Fruit fly (Drosophila melanogaster) whole organism, embryonic: ENCODE results near the gene CG10165.

Experiments used
- Antp ChIP-seq: fragments of 200-800 bp; sonication (Bioruptor generic); optimal IDR thresholded peaks from 3 replicates; lab custom pipeline; 2016; ENCODE audit warnings: missing biosample characterization, missing genetic modification characterization
- BtbVII ChIP-seq: fragments of 200-800 bp; sonication (Bioruptor generic); optimal IDR thresholded peaks from 3 replicates; lab custom pipeline; 2017; ENCODE audit warnings: missing biosample characterization, mild to moderate bottlenecking, missing genetic modification characterization
- CG10274 ChIP-seq: fragments of 200-800 bp; sonication (Bioruptor generic); optimal IDR thresholded peaks from 3 replicates; lab custom pipeline; 2017; ENCODE audit warnings: missing biosample characterization, mild to moderate bottlenecking, missing genetic modification characterization
- CG12391 ChIP-seq: fragments of 200-800 bp; sonication (Bioruptor generic); optimal IDR thresholded peaks from 3 replicates; lab custom pipeline; 2018; ENCODE audit warnings: missing biosample characterization, mild to moderate bottlenecking, missing genetic modification characterization, moderate library complexity
- CG14860 ChIP-seq: fragments of 200-800 bp; sonication (Bioruptor generic); IDR thresholded peaks from 3 replicates; pipeline ENCODE4 v1.3.6; 2022; ENCODE audit warnings: missing biosample characterization, missing genetic modification characterization; ENCODE audit not compliant: partially characterized antibody
- CG2678 ChIP-seq: fragments of 200-800 bp; sonication (Bioruptor generic); optimal IDR thresholded peaks from 3 replicates; lab custom pipeline; 2019; ENCODE audit warnings: missing biosample characterization, mild to moderate bottlenecking, missing genetic modification characterization, moderate library complexity
- CG31365 ChIP-seq: fragments of 200-800 bp; sonication (Bioruptor generic); optimal IDR thresholded peaks from 2 replicates; lab custom pipeline; 2018; ENCODE audit warnings: missing biosample characterization, mild to moderate bottlenecking, missing genetic modification characterization
- CG31441 ChIP-seq: fragments of 200-800 bp; sonication (Bioruptor generic); IDR thresholded peaks from 2 replicates; pipeline ENCODE4 v1.3.6; 2022; ENCODE audit warnings: missing biosample characterization, missing genetic modification characterization
- CG3163 ChIP-seq: fragments of 200-800 bp; sonication (Bioruptor generic); optimal IDR thresholded peaks from 3 replicates; lab custom pipeline; 2016; ENCODE audit warnings: missing biosample characterization, missing genetic modification characterization
- CG33557 ChIP-seq: fragments of 200-800 bp; sonication (Bioruptor generic); optimal IDR thresholded peaks from 2 replicates; lab custom pipeline; 2019; ENCODE audit warnings: missing biosample characterization, mild to moderate bottlenecking, missing genetic modification characterization, moderate library complexity
- CG4854 ChIP-seq: fragments of 200-800 bp; sonication (Bioruptor generic); optimal IDR thresholded peaks from 2 replicates; lab custom pipeline; 2016; ENCODE audit warnings: missing biosample characterization, missing genetic modification characterization, inconsistent platforms
- CG6254 ChIP-seq: fragments of 200-800 bp; sonication (Bioruptor generic); optimal IDR thresholded peaks from 3 replicates; lab custom pipeline; 2017; ENCODE audit warnings: mild to moderate bottlenecking, missing biosample characterization, missing genetic modification reagents, missing genetic modification characterization
- CG7745 ChIP-seq: fragments of 200-800 bp; sonication (Bioruptor generic); optimal IDR thresholded peaks from 2 replicates; lab custom pipeline; 2018; ENCODE audit warnings: missing biosample characterization, mild to moderate bottlenecking, missing genetic modification characterization, moderate library complexity
- CG8281 ChIP-seq: fragments of 200-800 bp; sonication (Bioruptor generic); optimal IDR thresholded peaks from 2 replicates; lab custom pipeline; 2018; ENCODE audit warnings: missing biosample characterization, mild to moderate bottlenecking, missing genetic modification characterization, moderate library complexity
- CG8765 ChIP-seq: fragments of 200-800 bp; sonication (Bioruptor generic); IDR thresholded peaks from 2 replicates; pipeline ENCODE4 v1.3.6; 2022; ENCODE audit warnings: missing biosample characterization, missing genetic modification characterization
- CG8924 ChIP-seq: fragments of 200-800 bp; optimal IDR thresholded peaks from 3 replicates; lab custom pipeline; 2019; ENCODE audit warnings: missing biosample characterization, mild to moderate bottlenecking, missing genetic modification characterization, moderate library complexity
- CG9437 ChIP-seq: fragments of 200-800 bp; sonication (Bioruptor generic); optimal IDR thresholded peaks from 2 replicates; lab custom pipeline; 2018; ENCODE audit warnings: missing biosample characterization, mild to moderate bottlenecking, missing genetic modification characterization
- CG9876 ChIP-seq: fragments of 200-800 bp; sonication (Bioruptor generic); optimal IDR thresholded peaks from 2 replicates; lab custom pipeline; 2016; ENCODE audit warnings: missing biosample characterization, missing genetic modification characterization
- D19A ChIP-seq: fragments of 200-800 bp; optimal IDR thresholded peaks from 3 replicates; lab custom pipeline; 2019; ENCODE audit warnings: missing biosample characterization, mild to moderate bottlenecking, missing genetic modification characterization, moderate library complexity
- E2f2 ChIP-seq: fragments of 200-800 bp; sonication (Bioruptor generic); IDR thresholded peaks from 2 replicates; pipeline ENCODE4 v1.3.6; 2022; ENCODE audit warnings: missing biosample characterization, missing genetic modification characterization
- GATAe ChIP-seq: fragments of 200-800 bp; sonication (Bioruptor generic); conservative IDR thresholded peaks from 2 replicates; pipeline ENCODE4 v1.3.6; 2022; ENCODE audit warnings: missing biosample characterization, missing genetic modification characterization
- HmgZ ChIP-seq: fragments of 200-800 bp; sonication (Bioruptor generic); optimal IDR thresholded peaks from 2 replicates; lab custom pipeline; 2018; ENCODE audit warnings: missing biosample characterization, mild to moderate bottlenecking, missing genetic modification characterization
- Med ChIP-seq: fragments of 200-800 bp; sonication (Bioruptor generic); peaks from one replicate; lab custom pipeline; 2016; ENCODE audit warnings: missing biosample characterization, missing genetic modification characterization, mild to moderate bottlenecking, inconsistent platforms, moderate library complexity
- NC2β ChIP-seq: fragments of 200-800 bp; sonication (Bioruptor generic); optimal IDR thresholded peaks from 2 replicates; lab custom pipeline; 2016; ENCODE audit warnings: missing biosample characterization, missing genetic modification characterization
- Opbp ChIP-seq: fragments of 200-800 bp; sonication (Bioruptor generic); IDR thresholded peaks from 3 replicates; pipeline ENCODE4 v1.3.6; 2022; ENCODE audit warnings: missing biosample characterization, missing genetic modification characterization; ENCODE audit not compliant: partially characterized antibody
- Ssrp ChIP-seq: fragments of 200-800 bp; sonication (Bioruptor generic); optimal IDR thresholded peaks from 2 replicates; lab custom pipeline; 2018; ENCODE audit warnings: missing biosample characterization, mild to moderate bottlenecking, missing genetic modification characterization, moderate library complexity
- Trl ChIP-seq, 3 experiments: fragments of >200 bp in 2 of 3; fragments of 200-800 bp in 1 of 3; sonication (Bioruptor generic) in 1 of 3; optimal IDR thresholded peaks; 2 replicates in 1 of 3; 3 replicates in 2 of 3; lab custom pipeline; 2016 to 2017; ENCODE audit warnings: missing biosample characterization in 1 of 3, missing genetic modification characterization in 1 of 3
- al ChIP-seq: fragments of 200-800 bp; sonication (Bioruptor generic); IDR thresholded peaks from 2 replicates; pipeline ENCODE4 v1.3.6; 2022; ENCODE audit warnings: missing biosample characterization, missing genetic modification characterization
- amos ChIP-seq: fragments of 200-800 bp; sonication (Bioruptor generic); IDR thresholded peaks from 2 replicates; pipeline ENCODE4 v1.3.6; 2022; ENCODE audit warnings: missing biosample characterization, missing genetic modification characterization; ENCODE audit not compliant: partially characterized antibody
- cad ChIP-seq: fragments of >200 bp; optimal IDR thresholded peaks from 2 replicates; lab custom pipeline; 2017; ENCODE audit warnings: missing biosample characterization, missing genetic modification characterization
- cas ChIP-seq: fragments of 200-800 bp; sonication (Bioruptor generic); IDR thresholded peaks from 2 replicates; pipeline ENCODE4 v1.3.6; 2022; ENCODE audit warnings: missing biosample characterization, missing genetic modification characterization
- chn ChIP-seq: fragments of 200-800 bp; sonication (Bioruptor generic); optimal IDR thresholded peaks from 2 replicates; lab custom pipeline; 2016; ENCODE audit warnings: missing biosample characterization, missing genetic modification characterization
- crp ChIP-seq, 2 experiments: fragments of 200-800 bp; sonication (Bioruptor generic); optimal IDR thresholded peaks; 2 replicates in 1 of 2; 3 replicates in 1 of 2; lab custom pipeline; 2017; ENCODE audit warnings: missing biosample characterization in 2 of 2, missing genetic modification characterization in 2 of 2, mild to moderate bottlenecking in 1 of 2, moderate library complexity in 1 of 2
- dpn ChIP-seq, 2 experiments: fragments of 200-800 bp; sonication (Bioruptor generic); optimal IDR thresholded peaks; 3 replicates each; lab custom pipeline; 2016; ENCODE audit warnings: missing biosample characterization in 2 of 2, missing genetic modification characterization in 2 of 2
- eve ChIP-seq, 2 experiments: fragments of >200 bp; optimal IDR thresholded peaks; 2 replicates each; lab custom pipeline; 2017; ENCODE audit warnings: missing biosample characterization in 2 of 2, missing genetic modification characterization in 2 of 2
- eyg ChIP-seq: fragments of 200-800 bp; sonication (Bioruptor generic); optimal IDR thresholded peaks from 3 replicates; lab custom pipeline; 2016; ENCODE audit warnings: missing biosample characterization, missing genetic modification characterization
- hbn ChIP-seq: fragments of 200-800 bp; sonication (Bioruptor generic); IDR thresholded peaks from 2 replicates; pipeline ENCODE4 v1.3.6; 2022; ENCODE audit warnings: missing biosample characterization, missing genetic modification characterization; ENCODE audit not compliant: partially characterized antibody
- ind ChIP-seq: fragments of 200-800 bp; sonication (Bioruptor generic); optimal IDR thresholded peaks from 3 replicates; lab custom pipeline; 2016; ENCODE audit warnings: missing biosample characterization, missing genetic modification characterization
- insv ChIP-seq, 2 experiments: fragments of 200-800 bp; sonication (Bioruptor generic); optimal IDR thresholded peaks; 3 replicates each; lab custom pipeline; 2016 to 2018; ENCODE audit warnings: missing biosample characterization in 2 of 2, missing genetic modification characterization in 2 of 2
- kay ChIP-seq: fragments of 200-800 bp; sonication (Bioruptor generic); optimal IDR thresholded peaks from 2 replicates; lab custom pipeline; 2016; ENCODE audit warnings: missing biosample characterization, missing genetic modification characterization
- klu ChIP-seq: fragments of 200-800 bp; sonication (Bioruptor generic); IDR thresholded peaks from 2 replicates; pipeline ENCODE4 v1.3.6; 2022; ENCODE audit warnings: missing biosample characterization, missing genetic modification characterization
- lov ChIP-seq, 2 experiments: fragments of 200-800 bp in 1 of 2; fragments of >200 bp in 1 of 2; sonication (Bioruptor generic) in 1 of 2; IDR thresholded peaks in 1 of 2; optimal IDR thresholded peaks in 1 of 2; 2 replicates in 1 of 2; 3 replicates in 1 of 2; pipeline versions ENCODE4 v1.3.6 to Lab custom; 2017 to 2022; ENCODE audit warnings: missing biosample characterization in 1 of 2, missing genetic modification characterization in 1 of 2
- nerfin-2 ChIP-seq: fragments of 200-800 bp; sonication (Bioruptor generic); IDR thresholded peaks from 2 replicates; pipeline ENCODE4 v1.3.6; 2022; ENCODE audit warnings: missing biosample characterization, missing genetic modification characterization; ENCODE audit not compliant: partially characterized antibody
- nom ChIP-seq: fragments of 200-800 bp; sonication (Bioruptor generic); optimal IDR thresholded peaks from 2 replicates; lab custom pipeline; 2017; ENCODE audit warnings: missing biosample characterization, missing genetic modification characterization, mild to moderate bottlenecking, moderate library complexity, missing genetic modification reagents
- ro ChIP-seq: fragments of 200-800 bp; sonication (Bioruptor generic); IDR thresholded peaks from 2 replicates; pipeline ENCODE4 v1.3.6; 2022; ENCODE audit warnings: missing biosample characterization, missing genetic modification characterization
- row ChIP-seq: fragments of 200-800 bp; sonication (Bioruptor generic); IDR thresholded peaks from 3 replicates; pipeline ENCODE4 v1.3.6; 2022; ENCODE audit warnings: missing biosample characterization, missing genetic modification characterization
- slp2 ChIP-seq: fragments of 200-800 bp; sonication (Bioruptor generic); optimal IDR thresholded peaks from 2 replicates; lab custom pipeline; 2016; ENCODE audit warnings: missing biosample characterization, missing genetic modification characterization
- sr ChIP-seq: fragments of 200-800 bp; sonication (Bioruptor generic); IDR thresholded peaks from 3 replicates; pipeline ENCODE4 v1.3.6; 2022; ENCODE audit warnings: missing biosample characterization, missing genetic modification characterization
- zen ChIP-seq: fragments of 200-800 bp; sonication (Bioruptor generic); optimal IDR thresholded peaks from 3 replicates; lab custom pipeline; 2018; ENCODE audit warnings: missing biosample characterization, mild to moderate bottlenecking, missing genetic modification characterization, moderate library complexity
- zen2 ChIP-seq: fragments of 200-800 bp; sonication (Bioruptor generic); IDR thresholded peaks from 3 replicates; pipeline ENCODE4 v1.3.6; 2022; ENCODE audit warnings: missing biosample characterization, missing genetic modification characterization; ENCODE audit not compliant: partially characterized antibody

The CG10165 gene

DNA sequence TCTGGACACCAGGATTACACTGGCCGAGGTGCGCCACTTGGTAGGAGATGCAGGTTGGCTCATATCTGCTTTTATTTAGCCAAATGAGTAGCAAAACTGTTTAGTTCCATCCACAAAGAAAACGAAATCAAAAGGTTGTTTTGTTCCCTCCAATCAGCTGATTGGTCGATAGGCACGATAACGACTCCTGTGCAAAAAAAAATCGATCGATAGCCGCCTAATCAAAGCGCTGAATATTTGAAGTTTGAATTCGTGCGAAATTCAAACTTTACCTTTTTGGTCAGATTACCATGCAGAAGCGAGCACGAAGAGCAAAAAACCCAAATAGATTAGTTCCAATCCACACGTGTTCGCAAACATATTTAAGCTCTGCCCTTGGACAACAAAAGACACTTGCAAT is 45.6 kb downstream of the CG10165 start, which contains the start of the genes CG10195 and CG13084 (continued):
- TF ChIP-seq CG4854 (GFP tag; lab: Kevin White, UChicago) (no peak), CG9876 (GFP tag; lab: Kevin White, UChicago) (no peak), CG8281 (tag; lab: Kevin White, UChicago) (no peak), zen (tag; lab: Kevin White, UChicago) (no peak), zen2 (peak; percentile 42; the same call in 1 of the 3 replicates), Antp (GFP tag; lab: Kevin White, UChicago) (no peak), slp2 (GFP tag; lab: Kevin White, UChicago) (no peak), CG33557 (GFP tag; lab: Kevin White, UChicago) (no peak), cad (GFP tag; lab: Kevin White, UChicago) (no peak), HmgZ (tag; lab: Kevin White, UChicago) (no peak), CG12391 (tag; lab: Kevin White, UChicago) (no peak), NC2β (GFP tag; lab: Kevin White, UChicago) (no peak), nom (no peak), CG31365 (no peak), GATAe (GFP tag; lab: Robert Waterston, UW) (no peak), D19A (tag; lab: Kevin White, UChicago) (no peak), CG9437 (no peak), nerfin-2 (GFP tag; lab: Robert Waterston, UW) (0 out of 2 replicates have a peak, but pooled peaks have one; percentile 35), CG6254 (GFP tag; lab: Kevin White, UChicago) (no peak), insv (GFP tag; optimal IDR thresholded peaks at IDR 0.05; lab: Kevin White, UChicago) (no peak), amos (GFP tag; lab: Robert Waterston, UW) (peak; percentile 28; the same call in 1 of the 2 replicates), cas (GFP tag; lab: Robert Waterston, UW) (no peak), CG3163 (GFP tag; lab: Kevin White, UChicago) (no peak), ro (no peak), al (GFP tag; lab: Robert Waterston, UW) (no peak), Trl (optimal IDR thresholded peaks at IDR 0.05; lab: Kevin White, UChicago) (no peak), Trl (GFP tag; optimal IDR thresholded peaks at IDR 0.05; lab: Kevin White, UChicago) (no peak), Ssrp (no peak), CG10274 (GFP tag; lab: Kevin White, UChicago) (no peak), eve (GFP tag; optimal IDR thresholded peaks at IDR 0.05; lab: Kevin White, UChicago) (no peak), CG2678 (tag; lab: Kevin White, UChicago) (no peak), CG8765 (no peak), eyg (GFP tag; lab: Kevin White, UChicago) (no peak), CG8924 (tag; lab: Kevin White, UChicago) (no peak), hbn (GFP tag; lab: Robert Waterston, UW) (peak; percentile 31; the same call in 1 of the 2 replicates), lov (optimal IDR thresholded peaks at IDR 0.05; lab: Kevin White, UChicago) (no peak), lov (GFP tag; IDR thresholded peaks at IDR 0.05; lab: Robert Waterston, UW) (no peak), CG14860 (GFP tag; lab: Robert Waterston, UW) (peak; percentile 52; the same call in 2 of the 3 replicates), Opbp (GFP tag; lab: Robert Waterston, UW) (peak; percentile 32; the same call in 1 of the 3 replicates), BtbVII (GFP tag; lab: Kevin White, UChicago) (no peak), E2f2 (peak; percentile 91), chn (GFP tag; lab: Kevin White, UChicago) (no peak), CG7745 (tag; lab: Kevin White, UChicago) (no peak), crp (GFP tag; optimal IDR thresholded peaks at IDR 0.05; lab: Kevin White, UChicago) (peak in 1 of 2 experiments; percentile 81), ind (GFP tag; lab: Kevin White, UChicago) (no peak), row (GFP tag; lab: Robert Waterston, UW) (no peak), CG31441 (no peak), kay (GFP tag; lab: Kevin White, UChicago) (no peak), klu (GFP tag; lab: Robert Waterston, UW) (no peak), sr (no peak), Med (GFP tag; lab: Kevin White, UChicago) (no peak), dpn (GFP tag; optimal IDR thresholded peaks at IDR 0.05; lab: Kevin White, UChicago) (no peak)
